Worm (Caenorhabditis elegans): ENCODE results near the gene C03H5.9.

C03H5.9 gene

DNA sequence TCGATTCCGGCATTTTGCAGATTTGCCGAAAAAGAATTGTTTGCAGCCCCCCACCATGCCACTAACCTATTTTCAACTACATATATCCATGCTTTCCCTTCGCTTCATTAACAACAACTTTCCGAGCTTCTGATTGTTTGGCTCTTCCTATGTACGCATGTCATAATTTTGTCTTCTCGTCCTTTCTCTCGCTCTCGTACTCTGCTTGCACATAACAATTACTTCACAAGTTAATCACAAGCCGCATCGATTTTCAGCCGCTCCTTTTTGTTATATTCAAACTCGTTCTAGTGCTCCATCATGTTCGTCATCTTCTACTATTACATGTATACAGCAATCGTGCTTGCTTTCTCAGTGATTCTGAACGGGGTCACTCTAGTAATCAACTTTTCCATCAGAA, at the start of gene C03H5.9:
Gene C03H5.9 (plus strand): TSS at position 301 of the 400 bp plus-strand sequence.
- TF ChIP-seq lin-1 (GFP tag; IDR thresholded peaks at IDR 0.05) (no peak), dmd-9 (GFP tag; IDR thresholded peaks at IDR 0.05) (0 out of 2 replicates have a peak, but pooled peaks have one; percentile 21)

DNA sequence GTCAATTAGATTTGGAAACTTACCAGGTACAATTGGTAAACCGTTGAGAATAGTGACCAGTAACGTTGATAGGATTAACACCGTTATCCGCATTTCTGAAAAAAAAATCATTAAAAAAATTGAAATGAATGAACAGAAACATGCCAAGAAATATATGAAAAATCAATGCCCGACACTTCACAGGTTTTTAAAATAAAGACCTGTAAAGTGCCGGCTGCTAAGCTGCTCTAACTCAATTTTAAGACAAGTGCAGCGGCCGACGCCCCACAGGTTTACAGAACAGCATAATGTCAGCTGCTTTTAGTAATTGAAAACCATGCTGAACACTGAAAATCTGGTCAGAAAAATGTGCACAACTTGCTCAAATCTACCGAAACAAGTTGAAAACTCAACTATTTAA, 46.0 kb upstream of the C03H5.9 start, which contains the start of gene cbn-1:
Gene cbn-1 (minus strand): TSS at position 101 of the 400 bp plus-strand sequence.
- no peak for TF ChIP-seq nhr-76 (tag; optimal IDR thresholded peaks at IDR 0.05)
- no peak for TF ChIP-seq lin-29 (GFP tag; IDR thresholded peaks at IDR 0.05)
- no peak for TF ChIP-seq nhr-111 (GFP tag; optimal IDR thresholded peaks at IDR 0.05)

DNA sequence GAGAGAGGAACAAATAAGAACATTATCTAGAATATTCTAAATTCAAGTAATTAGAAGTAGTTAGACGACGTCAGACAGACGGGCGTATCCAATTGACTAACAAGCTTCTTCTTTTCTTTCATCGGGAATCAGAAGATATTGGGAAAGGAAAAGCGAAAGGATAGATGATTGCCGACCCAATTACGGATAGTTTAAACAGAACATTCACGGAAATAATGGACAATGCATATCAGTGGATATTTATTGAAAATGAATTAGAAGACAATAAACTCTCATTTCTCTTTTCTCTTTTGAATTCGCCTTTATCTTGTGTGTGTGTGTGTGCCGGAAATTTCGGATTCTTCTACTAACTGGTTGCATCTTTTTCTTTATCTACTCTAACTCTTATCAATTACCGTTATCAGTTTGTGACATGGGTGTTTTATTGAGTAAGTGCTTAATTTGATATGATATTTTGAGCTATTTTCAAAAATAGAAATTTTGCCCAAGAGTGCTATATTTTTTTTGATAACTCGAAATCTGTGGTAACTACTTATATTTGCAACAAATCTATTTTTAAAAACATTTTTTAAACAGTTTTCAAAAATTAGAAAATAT, 44.5 kb upstream of the C03H5.9 start:
- TF ChIP-seq hif-1 (tag; optimal IDR thresholded peaks at IDR 0.05) (no peak), duxl-1 (tag; optimal IDR thresholded peaks at IDR 0.05; ENCODE audit: poor library complexity) (no peak), T26A8.4 (GFP tag; IDR thresholded peaks at IDR 0.05) (no peak), ZK337.2 (GFP tag; IDR thresholded peaks at IDR 0.05) (no peak), aha-1 (tag) (peak; percentile 85), sdz-12 (GFP tag; optimal IDR thresholded peaks at IDR 0.05) (no peak), unc-62 (GFP tag; optimal IDR thresholded peaks at IDR 0.05 in 1 of 2) (peak in 1 of 2 experiments; percentile 60), unc-62 (tag; optimal IDR thresholded peaks at IDR 0.05) (no peak), snpc-4 (tag; optimal IDR thresholded peaks at IDR 0.05) (no peak), hlh-11 (tag; optimal IDR thresholded peaks at IDR 0.05) (no peak), F44E2.7 (GFP tag; IDR thresholded peaks at IDR 0.05) (no peak), pqm-1 (tag; optimal IDR thresholded peaks at IDR 0.05) (peak; percentile 1), lir-3 (tag; optimal IDR thresholded peaks at IDR 0.05) (no peak), php-3 (GFP tag; IDR thresholded peaks at IDR 0.05) (no peak), jun-1 (tag; optimal IDR thresholded peaks at IDR 0.05) (no peak), lin-15B (tag; optimal IDR thresholded peaks at IDR 0.05) (no peak)

DNA sequence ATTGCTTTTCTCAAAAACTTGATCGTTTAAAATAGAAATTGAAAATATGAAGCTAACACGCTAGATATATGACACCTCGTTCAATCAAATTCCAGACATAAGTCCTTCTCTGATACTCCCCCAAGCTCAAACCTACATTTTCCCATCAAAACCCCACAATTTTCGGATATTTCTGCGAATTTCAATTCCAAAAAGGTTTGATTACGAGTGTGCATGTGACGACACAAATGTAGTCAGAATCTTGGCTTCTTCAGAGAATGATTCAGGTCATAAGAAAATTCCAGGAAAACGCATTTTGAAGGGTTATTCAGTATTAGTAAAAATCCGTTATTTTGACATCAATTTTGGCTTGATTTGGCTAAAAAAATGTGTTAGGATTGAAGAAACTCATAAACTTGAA, 43.6 kb upstream of the C03H5.9 start:
- TF ChIP-seq vab-7 (GFP tag; IDR thresholded peaks at IDR 0.05) = no peak
- TF ChIP-seq mdl-1 (tag; optimal IDR thresholded peaks at IDR 0.05) = no peak
- TF ChIP-seq ceh-82 (tag; optimal IDR thresholded peaks at IDR 0.05) = no peak
- no peak for TF ChIP-seq F49E8.2 (tag; optimal IDR thresholded peaks at IDR 0.05; ENCODE audit: borderline replicate concordance)

DNA sequence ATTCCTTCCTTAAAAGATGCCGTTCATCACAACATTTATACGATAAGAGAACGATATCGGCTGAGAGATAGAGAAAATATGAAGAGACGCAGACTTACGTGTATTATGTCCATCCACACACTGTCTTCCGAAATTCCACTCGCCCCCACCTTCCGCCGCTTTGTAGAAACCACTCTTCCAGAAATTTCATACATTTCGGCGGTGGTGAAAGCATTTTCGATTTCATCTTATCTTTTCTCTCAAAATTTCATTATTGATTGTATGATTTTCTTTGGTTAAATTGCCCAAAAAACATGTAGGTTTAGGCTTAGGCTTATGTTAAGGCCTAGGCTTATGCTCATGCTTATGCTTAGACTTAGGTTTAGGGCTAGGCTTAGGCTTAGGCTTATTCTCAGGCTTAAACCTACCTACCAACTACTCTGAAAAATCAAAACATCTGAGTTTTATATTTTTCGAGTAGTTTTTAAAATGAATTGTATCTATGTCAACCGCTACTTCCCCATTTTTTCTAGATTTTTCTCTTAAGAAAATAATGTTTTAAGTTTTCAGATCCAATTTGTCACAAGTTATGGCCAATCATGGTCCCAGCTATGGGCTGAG, 41.1 kb upstream of the C03H5.9 start, which contains the start of gene cpn-2:
Gene cpn-2 (plus strand): TSS at position 550 of the 600 bp plus-strand sequence.
- TF ChIP-seq zfp-2 (tag; optimal IDR thresholded peaks at IDR 0.05) = no peak
- no peak for TF ChIP-seq hlh-11 (tag; optimal IDR thresholded peaks at IDR 0.05)
- no peak for TF ChIP-seq skn-1 (tag; optimal IDR thresholded peaks at IDR 0.05)
- TF ChIP-seq mdl-1 (tag; optimal IDR thresholded peaks at IDR 0.05) = no peak
- TF ChIP-seq lir-3 (tag; optimal IDR thresholded peaks at IDR 0.05) = no peak
- TF ChIP-seq nhr-77 (tag; optimal IDR thresholded peaks at IDR 0.05) = no peak
- no peak for TF ChIP-seq jun-1 (tag; optimal IDR thresholded peaks at IDR 0.05)
- no peak for TF ChIP-seq ZK337.2 (GFP tag; IDR thresholded peaks at IDR 0.05)
- TF ChIP-seq unc-39 (tag; optimal IDR thresholded peaks at IDR 0.05) = no peak

DNA sequence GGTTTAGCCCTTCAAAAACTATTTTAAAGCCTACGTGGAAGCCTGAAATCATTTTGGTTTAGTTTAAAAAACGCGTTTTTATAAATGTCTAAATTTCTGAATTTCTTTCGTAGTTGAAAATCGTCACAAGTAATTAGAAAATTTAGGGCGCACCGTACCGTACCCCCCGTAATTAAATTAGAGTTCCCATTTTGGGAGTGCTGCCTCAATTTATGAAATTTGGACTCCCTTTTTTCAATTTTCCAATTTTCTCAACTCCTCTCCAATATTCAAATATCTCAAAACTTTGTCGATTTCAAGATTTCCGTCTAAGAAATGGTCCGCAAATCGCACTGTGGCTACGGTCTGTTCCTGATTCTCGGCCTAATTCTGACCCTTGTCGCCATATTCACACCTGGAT, 38.2 kb upstream of the C03H5.9 start, which contains the start of gene clc-31:
Gene clc-31 (plus strand): TSS at position 301 of the 400 bp plus-strand sequence.
- no peak for TF ChIP-seq unc-62 (GFP tag; optimal IDR thresholded peaks at IDR 0.05 in 1 of 2)
- TF ChIP-seq unc-62 (tag; optimal IDR thresholded peaks at IDR 0.05) = no peak
- TF ChIP-seq ceh-32 (tag; optimal IDR thresholded peaks at IDR 0.05; ENCODE audit: poor library complexity) = no peak
- no peak for TF ChIP-seq ceh-62 (tag; optimal IDR thresholded peaks at IDR 0.05)
- TF ChIP-seq vab-7 (GFP tag; IDR thresholded peaks at IDR 0.05) = no peak
- TF ChIP-seq saeg-2 (GFP tag; IDR thresholded peaks at IDR 0.05) = no peak
- TF ChIP-seq dmd-8 (GFP tag; IDR thresholded peaks at IDR 0.05) = no peak
- TF ChIP-seq hlh-30 (tag; optimal IDR thresholded peaks at IDR 0.05; ENCODE audit: insufficient read depth) = no peak
- TF ChIP-seq daf-12 (tag; optimal IDR thresholded peaks at IDR 0.05) = no peak
- no peak for TF ChIP-seq nhr-48 (tag; optimal IDR thresholded peaks at IDR 0.05)
- no peak for TF ChIP-seq tag-97 (GFP tag; IDR thresholded peaks at IDR 0.05)
- TF ChIP-seq Y5F2A.4 (GFP tag; optimal IDR thresholded peaks at IDR 0.05) = no peak
- TF ChIP-seq mxl-3 (GFP tag; optimal IDR thresholded peaks at IDR 0.05) = no peak
